Fruit fly (Drosophila melanogaster): Measurements from ENCODE around the gene GlcAT-S.
A peak's percentile ranks its signal among the peaks of the same experiment; 100 is the strongest.

GlcAT-S gene

DNA sequence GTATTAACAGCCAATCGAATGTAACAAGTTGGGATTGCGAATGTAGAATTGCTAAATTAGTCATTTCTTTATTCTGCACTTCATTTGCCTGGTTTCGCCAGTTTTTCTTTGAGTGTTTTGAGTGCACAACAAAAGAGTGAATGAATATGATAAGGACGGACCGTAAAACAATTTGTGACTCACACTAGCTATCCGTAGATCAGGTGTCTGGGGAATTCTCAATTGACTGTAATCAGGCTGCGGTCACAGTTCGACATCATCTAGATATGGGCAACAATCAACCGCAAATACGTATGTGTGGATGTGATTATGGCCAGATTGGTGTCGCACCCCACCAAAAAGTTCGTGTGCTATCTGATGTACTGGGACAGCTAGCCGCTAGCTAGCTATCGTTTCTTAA is 3.7 kb downstream of the GlcAT-S start (continued):
- TF ChIP-seq Dll (GFP tag; IDR thresholded peaks at IDR 0.05; ENCODE audit: partially characterized antibody) (no peak), twi (tag; optimal IDR thresholded peaks at IDR 0.05) (no peak), psq (GFP tag; optimal IDR thresholded peaks at IDR 0.05) (no peak), Nf-YA (GFP tag; IDR thresholded peaks at IDR 0.05) (no peak), mirr (GFP tag; optimal IDR thresholded peaks at IDR 0.05) (peak; percentile 91), CG12769 (tag; optimal IDR thresholded peaks at IDR 0.05) (peak; percentile 59), mam (GFP tag; optimal IDR thresholded peaks at IDR 0.05) (no peak), CG9932 (GFP tag; IDR thresholded peaks at IDR 0.05) (no peak), Sry-δ (GFP tag; optimal IDR thresholded peaks at IDR 0.05) (no peak), gem (tag; optimal IDR thresholded peaks at IDR 0.05) (no peak), CG3838 (GFP tag; optimal IDR thresholded peaks at IDR 0.05) (no peak), croc (GFP tag; conservative IDR thresholded peaks at IDR 0.05) (no peak), run (tag; optimal IDR thresholded peaks at IDR 0.05) (peak; percentile 95), Dp (GFP tag; optimal IDR thresholded peaks at IDR 0.05) (no peak), pzg (GFP tag; optimal IDR thresholded peaks at IDR 0.05) (no peak), cad (GFP tag; optimal IDR thresholded peaks at IDR 0.05) (no peak), CG5953 (GFP tag; IDR thresholded peaks at IDR 0.05) (no peak), az2 (GFP tag; optimal IDR thresholded peaks at IDR 0.05) (no peak), CG31224 (GFP tag; IDR thresholded peaks at IDR 0.05) (no peak), pho (GFP tag; optimal IDR thresholded peaks at IDR 0.05) (no peak), CG11504 (tag; optimal IDR thresholded peaks at IDR 0.05) (no peak), bsh (GFP tag; optimal IDR thresholded peaks at IDR 0.05) (no peak), en (GFP tag; optimal IDR thresholded peaks at IDR 0.05) (no peak), Hr78 (GFP tag; optimal IDR thresholded peaks at IDR 0.05) (peak in 1 of 2 experiments; percentile 23), CG6689 (GFP tag; IDR thresholded peaks at IDR 0.05) (no peak), ac (GFP tag; optimal IDR thresholded peaks at IDR 0.05) (no peak), aop (GFP tag; IDR thresholded peaks at IDR 0.05) (no peak), CG4854 (GFP tag; optimal IDR thresholded peaks at IDR 0.05) (no peak), gro (GFP tag; optimal IDR thresholded peaks at IDR 0.05) (peak; percentile 49), nerfin-2 (GFP tag; IDR thresholded peaks at IDR 0.05; ENCODE audit: partially characterized antibody) (no peak), wor (GFP tag; IDR thresholded peaks at IDR 0.05) (no peak), CG14441 (GFP tag; IDR thresholded peaks at IDR 0.05) (no peak), sens (GFP tag) (no peak), br (optimal IDR thresholded peaks at IDR 0.05) (no peak), sqz (GFP tag; optimal IDR thresholded peaks at IDR 0.05) (no peak), Oli (tag; optimal IDR thresholded peaks at IDR 0.05) (no peak), CG6791 (GFP tag; IDR thresholded peaks at IDR 0.05; ENCODE audit: partially characterized antibody) (no peak), Rfx (GFP tag; IDR thresholded peaks at IDR 0.05) (peak; percentile 29; the same call in 1 of the 2 replicates), zfh1 (GFP tag; IDR thresholded peaks at IDR 0.05) (no peak), CG7357 (GFP tag; IDR thresholded peaks at IDR 0.05) (no peak), Ada2b (GFP tag; IDR thresholded peaks at IDR 0.05) (no peak), CG12391 (tag; optimal IDR thresholded peaks at IDR 0.05) (no peak), fd102C (GFP tag; optimal IDR thresholded peaks at IDR 0.05) (no peak), sr (GFP tag; IDR thresholded peaks at IDR 0.05) (no peak), Bteb2 (GFP tag; optimal IDR thresholded peaks at IDR 0.05) (no peak), CG6765 (GFP tag; optimal IDR thresholded peaks at IDR 0.05) (no peak), inv (GFP tag; IDR thresholded peaks at IDR 0.05; ENCODE audit: partially characterized antibody) (no peak), ATbp (GFP tag; optimal IDR thresholded peaks at IDR 0.05) (no peak), CG13624 (GFP tag; optimal IDR thresholded peaks at IDR 0.05) (no peak), CG1529 (GFP tag; optimal IDR thresholded peaks at IDR 0.05) (no peak), Tbp (GFP tag; optimal IDR thresholded peaks at IDR 0.05) (no peak), ind (GFP tag; optimal IDR thresholded peaks at IDR 0.05) (no peak), Blimp-1 (GFP tag; optimal IDR thresholded peaks at IDR 0.05) (no peak)

Data from whole organism, embryonic.